Worm (Caenorhabditis elegans) whole organism, young adult: ENCODE data around the gene T14B1.1.

ENCODE experiments used
- Y53G8AR.9 ChIP-seq: fragments of 200-800 bp; sonication (Bioruptor generic); conservative IDR thresholded peaks from 2 replicates; pipeline ENCODE4 v1.3.6; 2022; ENCODE audit warnings: missing genetic modification reagents, missing genetic modification characterization, missing compliant biosample characterization
- ZK185.1 ChIP-seq: sonication (generic microtip); optimal IDR thresholded peaks from 2 replicates; lab custom pipeline; 2016; ENCODE audit warnings: mild to moderate bottlenecking, missing genetic modification characterization, missing compliant biosample characterization; ENCODE audit not compliant: poor library complexity, severe bottlenecking
- aptf-2 ChIP-seq: fragments of 200-800 bp; sonication (Bioruptor generic); conservative IDR thresholded peaks from 2 replicates; pipeline ENCODE4 v1.3.6; 2022; ENCODE audit warnings: missing genetic modification reagents, missing genetic modification characterization, missing compliant biosample characterization
- atf-7 ChIP-seq: sonication (generic microtip); optimal IDR thresholded peaks from 2 replicates; lab custom pipeline; 2017; ENCODE audit warnings: mild to moderate bottlenecking, missing genetic modification characterization, missing compliant biosample characterization
- attf-6 ChIP-seq: fragments of 200-800 bp; sonication (Bioruptor generic); IDR thresholded peaks from 2 replicates; pipeline ENCODE4 v1.3.6; 2022; ENCODE audit warnings: missing genetic modification reagents, missing genetic modification characterization, missing compliant biosample characterization
- bed-2 ChIP-seq: fragments of 200-800 bp; sonication (Bioruptor generic); IDR thresholded peaks from 2 replicates; pipeline ENCODE4 v1.3.6; 2022; ENCODE audit warnings: missing genetic modification reagents, missing genetic modification characterization, missing compliant biosample characterization
- cebp-2 ChIP-seq: fragments of 200-800 bp; sonication (Bioruptor generic); IDR thresholded peaks from 2 replicates; pipeline ENCODE4 v1.3.6; 2022; ENCODE audit warnings: missing genetic modification characterization, missing compliant biosample characterization
- ceh-27 ChIP-seq: fragments of 200-800 bp; sonication (Bioruptor generic); optimal IDR thresholded peaks from 2 replicates; lab custom pipeline; 2018; ENCODE audit warnings: mild to moderate bottlenecking, missing genetic modification characterization, moderate library complexity, missing compliant biosample characterization
- ceh-40 ChIP-seq: fragments of 200-800 bp; sonication (Bioruptor generic); IDR thresholded peaks from 2 replicates; pipeline ENCODE4 v1.3.6; 2022; ENCODE audit warnings: missing genetic modification characterization, missing compliant biosample characterization
- ceh-79 ChIP-seq: sonication (generic microtip); optimal IDR thresholded peaks from 2 replicates; lab custom pipeline; 2017; ENCODE audit warnings: mild to moderate bottlenecking, missing genetic modification characterization, missing compliant biosample characterization
- ceh-91 ChIP-seq: fragments of 200-800 bp; sonication (Bioruptor generic); IDR thresholded peaks from 2 replicates; pipeline ENCODE4 v1.3.6; 2022; ENCODE audit warnings: missing genetic modification reagents, missing genetic modification characterization, missing compliant biosample characterization
- chd-7 ChIP-seq: sonication (generic microtip); optimal IDR thresholded peaks from 2 replicates; lab custom pipeline; 2016; ENCODE audit warnings: mild to moderate bottlenecking, missing genetic modification characterization, moderate library complexity, missing compliant biosample characterization
- efl-1 ChIP-seq: fragments of 150-350 bp; optimal IDR thresholded peaks from 2 replicates; lab custom pipeline; 2014; ENCODE audit warnings: missing biosample characterization, missing genetic modification reagents, missing genetic modification characterization
- egl-44 ChIP-seq: fragments of 200-800 bp; sonication (Bioruptor generic); IDR thresholded peaks from 2 replicates; pipeline ENCODE4 v1.3.6; 2022; ENCODE audit warnings: missing genetic modification reagents, missing genetic modification characterization, missing compliant biosample characterization
- gei-17 ChIP-seq: fragments of 200-800 bp; sonication (Bioruptor generic); optimal IDR thresholded peaks from 2 replicates; lab custom pipeline; 2018; ENCODE audit warnings: mild to moderate bottlenecking, missing genetic modification characterization, missing compliant biosample characterization
- him-1 ChIP-seq: sonication (generic microtip); optimal IDR thresholded peaks from 2 replicates; lab custom pipeline; 2016; ENCODE audit warnings: missing genotype, missing genetic modification reagents, missing genetic modification characterization, missing compliant biosample characterization
- let-526 ChIP-seq: fragments of 200-800 bp; sonication (Bioruptor generic); IDR thresholded peaks from 2 replicates; pipeline ENCODE4 v1.3.6; 2022; ENCODE audit warnings: missing genetic modification reagents, missing genetic modification characterization, missing compliant biosample characterization
- let-607 ChIP-seq, 2 experiments: fragments of 200-800 bp in 1 of 2; sonication (Bioruptor generic) in 1 of 2; sonication (generic microtip) in 1 of 2; optimal IDR thresholded peaks; 2 replicates each; lab custom pipeline; 2016 to 2018; ENCODE audit warnings: mild to moderate bottlenecking in 2 of 2, missing compliant biosample characterization in 2 of 2, missing genetic modification characterization in 2 of 2, moderate library complexity in 2 of 2, missing genotype in 1 of 2
- lin-26 ChIP-seq: fragments of 200-800 bp; sonication (Bioruptor generic); IDR thresholded peaks from 2 replicates; pipeline ENCODE4 v1.3.6; 2022; ENCODE audit warnings: missing genetic modification reagents, missing genetic modification characterization, missing compliant biosample characterization
- lin-40 ChIP-seq: sonication (generic microtip); optimal IDR thresholded peaks from 2 replicates; lab custom pipeline; 2016; ENCODE audit warnings: missing genetic modification characterization, mild to moderate bottlenecking, missing compliant biosample characterization, missing genotype, missing genetic modification reagents
- nhr-179 ChIP-seq: sonication (generic microtip); optimal IDR thresholded peaks from 2 replicates; lab custom pipeline; 2016; ENCODE audit warnings: mild to moderate bottlenecking, missing genetic modification characterization, missing compliant biosample characterization
- nhr-27 ChIP-seq: fragments of 200-800 bp; sonication (Bioruptor generic); optimal IDR thresholded peaks from 2 replicates; lab custom pipeline; 2018; ENCODE audit warnings: mild to moderate bottlenecking, missing genetic modification characterization, moderate library complexity, missing compliant biosample characterization
- nhr-80 ChIP-seq: sonication (generic microtip); optimal IDR thresholded peaks from 2 replicates; lab custom pipeline; 2016; ENCODE audit warnings: missing genetic modification characterization, missing compliant biosample characterization
- nhr-90 ChIP-seq: sonication (generic microtip); optimal IDR thresholded peaks from 2 replicates; lab custom pipeline; 2016; ENCODE audit warnings: missing genotype, mild to moderate bottlenecking, missing genetic modification characterization, missing compliant biosample characterization
- rcor-1 ChIP-seq: fragments of 200-800 bp; sonication (Bioruptor generic); IDR thresholded peaks from 2 replicates; pipeline ENCODE4 v1.3.6; 2022; ENCODE audit warnings: missing genetic modification reagents, missing genetic modification characterization, missing compliant biosample characterization
- snpc-1.3 ChIP-seq: sonication (generic microtip); optimal IDR thresholded peaks from 2 replicates; lab custom pipeline; 2017; ENCODE audit warnings: missing genetic modification characterization, mild to moderate bottlenecking, missing compliant biosample characterization, antibody characterized with exemption, moderate library complexity, missing genotype, missing genetic modification reagents; ENCODE audit not compliant: insufficient read depth
- snpc-3.4 ChIP-seq: sonication (generic microtip); optimal IDR thresholded peaks from 2 replicates; lab custom pipeline; 2017; ENCODE audit warnings: missing genetic modification characterization, mild to moderate bottlenecking, missing compliant biosample characterization, antibody characterized with exemption, moderate library complexity, missing genotype, missing genetic modification reagents
- somi-1 ChIP-seq: fragments of 200-800 bp; sonication (Bioruptor generic); optimal IDR thresholded peaks from 2 replicates; lab custom pipeline; 2018; ENCODE audit warnings: mild to moderate bottlenecking, missing genetic modification characterization, missing compliant biosample characterization
- tbx-9 ChIP-seq: sonication (generic microtip); optimal IDR thresholded peaks from 2 replicates; lab custom pipeline; 2016; ENCODE audit warnings: borderline replicate concordance, missing genetic modification characterization, inconsistent platforms, missing compliant biosample characterization
- unc-130 ChIP-seq: sonication (generic microtip); optimal IDR thresholded peaks from 2 replicates; lab custom pipeline; 2016; ENCODE audit warnings: missing genetic modification reagents, missing genetic modification characterization, missing compliant biosample characterization
- ztf-3 ChIP-seq: fragments of 200-800 bp; sonication (Bioruptor generic); optimal IDR thresholded peaks from 2 replicates; lab custom pipeline; 2018; ENCODE audit warnings: mild to moderate bottlenecking, missing genetic modification characterization, missing compliant biosample characterization

The T14B1.1 gene

DNA sequence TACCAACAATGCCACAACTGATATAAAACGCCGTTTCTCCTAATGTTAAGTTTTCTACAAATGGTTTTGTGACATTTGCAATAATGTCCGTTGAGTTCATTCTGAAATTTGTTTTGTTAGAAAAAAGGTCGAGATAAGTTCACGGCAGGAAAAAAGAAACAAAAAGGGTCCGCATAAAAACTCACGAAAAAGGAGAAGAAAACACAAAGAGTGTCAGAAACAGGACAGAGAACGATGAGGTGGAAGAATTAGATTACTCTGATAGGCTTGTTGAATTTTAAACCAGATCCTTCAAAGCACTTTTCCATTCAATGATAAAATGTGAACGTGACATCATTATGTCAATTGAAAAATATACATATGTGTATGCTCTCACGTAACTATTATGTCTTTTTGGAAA is 15.5 kb downstream of the T14B1.1 start, which contains the start of gene aex-2 (continued):
- TF ChIP-seq nhr-27 (tag; lab: Kevin White, UChicago), result no peak
- TF ChIP-seq rcor-1 (GFP tag; lab: Robert Waterston, UW), result no peak
- TF ChIP-seq snpc-3.4 (tag; lab: Kevin White, UChicago), result no peak

DNA sequence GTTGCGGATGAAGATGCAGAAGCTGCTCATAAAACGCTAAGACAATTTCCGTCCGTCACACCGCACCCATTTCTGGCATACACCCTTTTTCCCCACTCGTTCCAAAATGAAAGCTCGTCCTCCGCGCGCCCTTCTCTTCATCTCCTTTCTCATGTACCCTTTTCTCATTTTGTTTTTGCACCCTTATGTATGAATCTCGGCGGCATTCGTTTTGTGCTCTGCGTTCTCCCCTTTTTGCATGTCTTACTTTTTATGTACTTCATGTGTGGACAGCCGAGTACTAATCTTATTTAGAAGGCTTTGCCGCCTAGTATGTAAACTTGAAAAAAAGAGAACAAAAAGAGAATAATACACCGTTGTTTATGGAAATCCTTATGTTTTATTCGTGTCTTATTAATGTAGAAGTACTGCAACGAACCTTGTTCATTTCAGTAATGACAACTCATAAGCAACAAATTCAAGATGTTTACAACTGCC is 20.4 kb downstream of the T14B1.1 start, which contains the start of gene F34H10.4:
Gene F34H10.4 (plus strand): TSS at position 427 of the 477 bp plus-strand sequence.
- TF ChIP-seq aptf-2, result no peak

DNA sequence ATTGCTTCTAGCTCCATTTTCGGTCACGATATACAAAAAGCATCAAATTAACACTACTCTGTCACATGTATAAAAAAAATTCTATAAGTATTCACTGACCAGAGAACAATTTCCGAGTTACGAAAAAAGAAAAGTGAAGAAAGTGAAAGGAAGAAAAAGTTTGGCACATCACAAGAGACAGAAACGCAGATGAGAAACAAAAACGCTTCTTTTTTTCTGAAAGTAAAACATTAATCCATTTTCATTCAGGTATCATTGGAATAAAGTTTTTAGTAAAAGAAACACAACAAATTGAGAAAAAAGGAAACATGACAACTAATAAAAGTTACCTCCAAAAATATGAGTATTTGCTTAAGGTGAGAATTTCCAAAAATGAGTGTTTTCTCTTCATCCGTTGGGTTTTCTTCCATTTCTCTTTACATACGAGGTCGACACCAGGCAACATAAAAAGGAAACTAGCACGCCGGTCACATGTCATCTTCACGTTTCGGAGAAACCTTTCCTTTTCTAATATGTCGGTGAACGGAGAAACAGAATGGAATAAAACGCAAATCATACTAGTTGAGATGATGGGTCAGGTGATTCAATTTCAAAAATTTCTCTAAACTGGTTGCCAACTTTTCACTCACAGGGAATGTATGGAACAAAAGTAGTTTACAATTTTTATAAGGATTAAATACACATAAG is 25.6 kb downstream of the T14B1.1 start:
- no peak for TF ChIP-seq let-526 (GFP tag; lab: Robert Waterston, UW)
- TF ChIP-seq unc-130 (GFP tag; lab: Kevin White, UChicago), result no peak
- TF ChIP-seq Y53G8AR.9 (GFP tag; lab: Robert Waterston, UW), result no peak
- TF ChIP-seq lin-40, result peak; percentile 39
- peak; percentile 65 for TF ChIP-seq somi-1 (GFP tag; lab: Kevin White, UChicago)
- TF ChIP-seq nhr-90 (tag; lab: Kevin White, UChicago), result no peak
- TF ChIP-seq ceh-27 (GFP tag; lab: Kevin White, UChicago), result no peak
- no peak for TF ChIP-seq bed-2 (GFP tag; lab: Robert Waterston, UW)

DNA sequence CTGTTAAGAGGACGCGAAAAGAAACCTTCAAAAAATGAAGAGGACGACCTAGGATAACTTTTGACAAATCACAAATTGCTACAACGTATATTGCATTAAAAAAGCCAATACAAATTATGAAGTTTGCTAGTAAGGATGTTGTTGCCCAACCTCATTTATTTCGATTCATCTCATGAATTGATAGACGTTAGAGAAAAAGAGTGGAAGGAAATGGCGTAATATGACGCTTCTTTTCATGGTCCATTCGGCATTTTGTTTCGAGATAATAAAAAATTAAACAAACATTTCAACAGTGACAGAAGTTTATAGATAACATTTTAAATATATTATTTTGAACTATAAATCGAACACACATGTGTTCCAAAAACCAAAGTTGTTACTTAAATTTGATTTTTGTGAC is 27.6 kb downstream of the T14B1.1 start:
- TF ChIP-seq chd-7 (tag; lab: Kevin White, UChicago) (no peak), nhr-80 (no peak), him-1 (tag; lab: Kevin White, UChicago) (no peak), ceh-79 (tag; lab: Kevin White, UChicago) (no peak), let-607 (tag; optimal IDR thresholded peaks at IDR 0.05; lab: Kevin White, UChicago) (no peak), nhr-179 (tag; lab: Kevin White, UChicago) (no peak), efl-1 (GFP tag; lab: Kevin White, UChicago) (no peak), egl-44 (GFP tag; lab: Robert Waterston, UW) (no peak), ztf-3 (no peak), snpc-1.3 (tag; lab: Kevin White, UChicago) (no peak), ceh-91 (GFP tag; lab: Robert Waterston, UW) (no peak), lin-26 (GFP tag; lab: Robert Waterston, UW) (no peak), gei-17 (GFP tag; lab: Kevin White, UChicago) (no peak), ceh-40 (GFP tag; lab: Robert Waterston, UW) (no peak), nhr-27 (tag; lab: Kevin White, UChicago) (no peak), attf-6 (GFP tag; lab: Robert Waterston, UW) (no peak), tbx-9 (tag; lab: Kevin White, UChicago) (no peak), cebp-2 (GFP tag; lab: Robert Waterston, UW) (no peak), ZK185.1 (tag; lab: Kevin White, UChicago) (no peak), atf-7 (no peak)
